Worm (Caenorhabditis elegans) whole organism, midembryonic: ENCODE results near the gene F59B10.2.

ENCODE experiments used
- ref-1 ChIP-seq: fragments of 200-800 bp; sonication (Bioruptor generic); conservative IDR thresholded peaks from 2 replicates; pipeline ENCODE4 v1.3.6; 2022; ENCODE audit warnings: missing genetic modification reagents, missing genetic modification characterization, missing compliant biosample characterization
- ztf-23 ChIP-seq: fragments of 200-800 bp; sonication (Bioruptor generic); IDR thresholded peaks from 2 replicates; pipeline ENCODE4 v1.3.6; 2022; ENCODE audit warnings: missing genetic modification reagents, missing genetic modification characterization, missing compliant biosample characterization
- ztf-29 ChIP-seq: fragments of 200-800 bp; sonication (Bioruptor generic); IDR thresholded peaks from 2 replicates; pipeline ENCODE4 v1.3.6; 2022; ENCODE audit warnings: missing genetic modification reagents, missing genetic modification characterization, missing compliant biosample characterization

DNA sequence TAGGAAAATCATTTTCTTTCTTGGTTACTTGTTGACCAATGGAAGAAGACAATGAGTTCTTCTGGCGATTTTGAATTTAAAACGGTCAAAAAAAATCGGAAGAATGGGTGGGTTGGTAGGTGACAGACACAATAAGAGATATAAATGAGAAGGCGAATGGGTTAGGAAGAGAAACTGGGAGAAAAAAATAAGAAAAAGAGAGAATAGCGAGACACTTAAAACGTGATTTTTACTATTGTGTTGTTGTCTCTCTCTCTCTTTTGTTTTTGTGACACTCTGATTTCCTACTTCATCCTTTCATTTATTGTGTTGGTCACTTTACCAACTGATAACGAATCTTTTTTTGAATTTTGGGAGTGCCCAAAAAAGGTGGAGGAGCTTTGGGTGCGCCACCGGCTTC is 6.7 kb upstream of the F59B10.2 start:
- TF ChIP-seq ztf-23, result no peak
- no peak for TF ChIP-seq ref-1 (GFP tag; lab: Robert Waterston, UW)
- TF ChIP-seq ztf-29 (GFP tag; lab: Robert Waterston, UW), result no peak
